Fruit fly (Drosophila melanogaster) whole organism, embryonic: ENCODE data around the gene rno.
A peak's percentile ranks its signal among the peaks of the same experiment; 100 is the strongest.

Experiments
- ATbp ChIP-seq: fragments of 200-800 bp; sonication (Bioruptor generic); optimal IDR thresholded peaks from 2 replicates; lab custom pipeline; 2017; ENCODE audit warnings: missing biosample characterization, mild to moderate bottlenecking, missing genetic modification characterization, missing genetic modification reagents
- Abd-B ChIP-seq: fragments of 200-800 bp; sonication (Bioruptor generic); optimal IDR thresholded peaks from 2 replicates; lab custom pipeline; 2018; ENCODE audit warnings: missing biosample characterization, mild to moderate bottlenecking, missing genetic modification characterization, moderate library complexity
- Atf-2 ChIP-seq: fragments of 200-800 bp; sonication (Bioruptor generic); optimal IDR thresholded peaks from 2 replicates; lab custom pipeline; 2016; ENCODE audit warnings: missing biosample characterization, missing genetic modification characterization
- Atf6 ChIP-seq: fragments of 200-800 bp; sonication (Bioruptor generic); IDR thresholded peaks from 2 replicates; pipeline ENCODE4 v1.3.6; 2022; ENCODE audit warnings: missing biosample characterization, missing genetic modification characterization
- B-H1 ChIP-seq: fragments of 200-800 bp; sonication (Bioruptor generic); IDR thresholded peaks from 3 replicates; pipeline ENCODE4 v1.3.6; 2022; ENCODE audit warnings: missing biosample characterization, missing genetic modification characterization
- BtbVII ChIP-seq: fragments of 200-800 bp; sonication (Bioruptor generic); optimal IDR thresholded peaks from 3 replicates; lab custom pipeline; 2017; ENCODE audit warnings: missing biosample characterization, mild to moderate bottlenecking, missing genetic modification characterization
- Bteb2 ChIP-seq: fragments of 200-800 bp; sonication (Bioruptor generic); optimal IDR thresholded peaks from 2 replicates; lab custom pipeline; 2016; ENCODE audit warnings: missing biosample characterization, missing genetic modification characterization
- CG10959 ChIP-seq: fragments of 200-800 bp; sonication (Bioruptor generic); IDR thresholded peaks from 2 replicates; pipeline ENCODE4 v1.3.6; 2022; ENCODE audit warnings: missing biosample characterization, missing genetic modification characterization
- CG11560 ChIP-seq: fragments of 200-800 bp; sonication (Bioruptor generic); IDR thresholded peaks from 3 replicates; pipeline ENCODE4 v1.3.6; 2022; ENCODE audit warnings: missing biosample characterization, missing genetic modification characterization
- CG13123 ChIP-seq: fragments of 200-800 bp; sonication (Bioruptor generic); optimal IDR thresholded peaks from 2 replicates; lab custom pipeline; 2016; ENCODE audit warnings: missing biosample characterization, missing genetic modification characterization
- CG13296 ChIP-seq: fragments of 200-800 bp; sonication (Bioruptor generic); optimal IDR thresholded peaks from 3 replicates; lab custom pipeline; 2018; ENCODE audit warnings: missing biosample characterization, mild to moderate bottlenecking, missing genetic modification characterization
- CG15514 ChIP-seq: fragments of 200-800 bp; sonication (Bioruptor generic); optimal IDR thresholded peaks from 3 replicates; lab custom pipeline; 2017; ENCODE audit warnings: missing biosample characterization, missing genetic modification characterization, mild to moderate bottlenecking, moderate library complexity, missing genetic modification reagents
- CG15601 ChIP-seq: fragments of 200-800 bp; sonication (Bioruptor generic); optimal IDR thresholded peaks from 3 replicates; lab custom pipeline; 2019; ENCODE audit warnings: missing biosample characterization, mild to moderate bottlenecking, missing genetic modification characterization, moderate library complexity
- CG15696 ChIP-seq: fragments of 200-800 bp; sonication (Bioruptor generic); optimal IDR thresholded peaks from 2 replicates; lab custom pipeline; 2019; ENCODE audit warnings: missing biosample characterization, mild to moderate bottlenecking, missing genetic modification characterization, moderate library complexity
- CG1602 ChIP-seq: fragments of 200-800 bp; sonication (Bioruptor generic); optimal IDR thresholded peaks from 3 replicates; lab custom pipeline; 2016; ENCODE audit warnings: missing biosample characterization, missing genetic modification characterization
- CG17568 ChIP-seq: fragments of 200-800 bp; sonication (Bioruptor generic); optimal IDR thresholded peaks from 2 replicates; lab custom pipeline; 2018; ENCODE audit warnings: missing biosample characterization, mild to moderate bottlenecking, missing genetic modification characterization, moderate library complexity
- CG17829 ChIP-seq: fragments of 200-800 bp; optimal IDR thresholded peaks from 2 replicates; lab custom pipeline; 2019; ENCODE audit warnings: missing biosample characterization, mild to moderate bottlenecking, missing genetic modification characterization, moderate library complexity
- CG2202 ChIP-seq: fragments of 200-800 bp; sonication (Bioruptor generic); optimal IDR thresholded peaks from 2 replicates; lab custom pipeline; 2018; ENCODE audit warnings: missing biosample characterization, mild to moderate bottlenecking, missing genetic modification characterization
- CG32767 ChIP-seq: fragments of 200-800 bp; sonication (Bioruptor generic); IDR thresholded peaks from 2 replicates; pipeline ENCODE4 v1.3.6; 2022; ENCODE audit warnings: missing biosample characterization, missing genetic modification characterization
- CG34376 ChIP-seq: fragments of 200-800 bp; sonication (Bioruptor generic); optimal IDR thresholded peaks from 2 replicates; lab custom pipeline; 2018; ENCODE audit warnings: missing biosample characterization, mild to moderate bottlenecking, missing genetic modification characterization
- CG3838 ChIP-seq: fragments of 200-800 bp; sonication (Bioruptor generic); optimal IDR thresholded peaks from 3 replicates; lab custom pipeline; 2016; ENCODE audit warnings: missing biosample characterization, missing genetic modification characterization
- CG4282 ChIP-seq: fragments of 200-800 bp; sonication (Bioruptor generic); optimal IDR thresholded peaks from 2 replicates; lab custom pipeline; 2016; ENCODE audit warnings: missing biosample characterization, missing genetic modification characterization
- CG4404 ChIP-seq: fragments of 200-800 bp; sonication (Bioruptor generic); IDR thresholded peaks from 2 replicates; pipeline ENCODE4 v1.3.6; 2022; ENCODE audit warnings: missing biosample characterization, missing genetic modification characterization
- CG4707 ChIP-seq: fragments of 200-800 bp; sonication (Bioruptor generic); optimal IDR thresholded peaks from 2 replicates; lab custom pipeline; 2018; ENCODE audit warnings: missing biosample characterization, mild to moderate bottlenecking, missing genetic modification characterization, moderate library complexity
- CG6689 ChIP-seq: fragments of 200-800 bp; sonication (Bioruptor generic); IDR thresholded peaks from 2 replicates; pipeline ENCODE4 v1.3.6; 2022; ENCODE audit warnings: missing biosample characterization, missing genetic modification characterization
- Chrac-16 ChIP-seq: fragments of 200-800 bp; sonication (Bioruptor generic); optimal IDR thresholded peaks from 3 replicates; lab custom pipeline; 2016; ENCODE audit warnings: missing biosample characterization, missing genetic modification characterization
- Dbx ChIP-seq: fragments of 200-800 bp; sonication (Bioruptor generic); IDR thresholded peaks from 3 replicates; pipeline ENCODE4 v1.3.6; 2022; ENCODE audit warnings: missing biosample characterization, missing genetic modification characterization
- Doc3 ChIP-seq: fragments of 200-800 bp; sonication (Bioruptor generic); IDR thresholded peaks from 3 replicates; pipeline ENCODE4 v1.3.6; 2022; ENCODE audit warnings: missing biosample characterization, missing genetic modification characterization; ENCODE audit not compliant: partially characterized antibody
- Dp ChIP-seq: fragments of 200-800 bp; sonication (Bioruptor generic); optimal IDR thresholded peaks from 2 replicates; lab custom pipeline; 2018; ENCODE audit warnings: missing biosample characterization, mild to moderate bottlenecking, missing genetic modification characterization, moderate library complexity
- Dref ChIP-seq: fragments of 200-800 bp; sonication (Bioruptor generic); IDR thresholded peaks from 2 replicates; pipeline ENCODE4 v1.3.6; 2022; ENCODE audit warnings: missing biosample characterization, missing genetic modification characterization
- ERR ChIP-seq: fragments of 200-800 bp; sonication (Bioruptor generic); optimal IDR thresholded peaks from 2 replicates; lab custom pipeline; 2016; ENCODE audit warnings: missing biosample characterization, missing genetic modification characterization
- Fer1 ChIP-seq: fragments of 200-800 bp; sonication (Bioruptor generic); optimal IDR thresholded peaks from 2 replicates; lab custom pipeline; 2017; ENCODE audit warnings: missing biosample characterization, mild to moderate bottlenecking, missing genetic modification characterization
- H15 ChIP-seq: fragments of 200-800 bp; sonication (Bioruptor generic); IDR thresholded peaks from 3 replicates; pipeline ENCODE4 v1.3.6; 2022; ENCODE audit warnings: missing biosample characterization, missing genetic modification characterization
- HmgZ ChIP-seq: fragments of 200-800 bp; sonication (Bioruptor generic); optimal IDR thresholded peaks from 2 replicates; lab custom pipeline; 2018; ENCODE audit warnings: missing biosample characterization, mild to moderate bottlenecking, missing genetic modification characterization
- Stat92E ChIP-seq, 3 experiments: fragments of >200 bp in 2 of 3; fragments of 200-800 bp in 1 of 3; sonication (Bioruptor generic) in 1 of 3; optimal IDR thresholded peaks; 2 replicates each; lab custom pipeline; 2017 to 2019; ENCODE audit warnings: missing biosample characterization in 3 of 3, missing genetic modification characterization in 3 of 3, mild to moderate bottlenecking in 1 of 3, moderate library complexity in 1 of 3
- Trl ChIP-seq, 3 experiments: fragments of >200 bp in 2 of 3; fragments of 200-800 bp in 1 of 3; sonication (Bioruptor generic) in 1 of 3; optimal IDR thresholded peaks; 2 replicates in 1 of 3; 3 replicates in 2 of 3; lab custom pipeline; 2016 to 2017; ENCODE audit warnings: missing biosample characterization in 1 of 3, missing genetic modification characterization in 1 of 3
- ac ChIP-seq: fragments of 200-800 bp; sonication (Bioruptor generic); optimal IDR thresholded peaks from 3 replicates; lab custom pipeline; 2017; ENCODE audit warnings: missing biosample characterization, mild to moderate bottlenecking, missing genetic modification characterization
- bigmax ChIP-seq: fragments of 200-800 bp; sonication (Bioruptor generic); optimal IDR thresholded peaks from 2 replicates; lab custom pipeline; 2018; ENCODE audit warnings: missing biosample characterization, mild to moderate bottlenecking, missing genetic modification characterization
- br ChIP-seq: fragments of >200 bp; optimal IDR thresholded peaks from 2 replicates; lab custom pipeline; 2017
- ci ChIP-seq: fragments of 200-800 bp; sonication (Bioruptor generic); IDR thresholded peaks from 3 replicates; pipeline ENCODE4 v1.3.6; 2022; ENCODE audit warnings: missing biosample characterization, missing genetic modification characterization
- crc ChIP-seq: fragments of 200-800 bp; sonication (Bioruptor generic); optimal IDR thresholded peaks from 2 replicates; lab custom pipeline; 2016; ENCODE audit warnings: missing biosample characterization, missing genetic modification characterization
- fru ChIP-seq: fragments of >200 bp; optimal IDR thresholded peaks from 2 replicates; lab custom pipeline; 2017
- gt ChIP-seq: fragments of 200-800 bp; sonication (Bioruptor generic); IDR thresholded peaks from 2 replicates; pipeline ENCODE4 v1.3.6; 2022; ENCODE audit warnings: missing biosample characterization, missing genetic modification characterization
- kah ChIP-seq: fragments of 200-800 bp; sonication (Bioruptor generic); optimal IDR thresholded peaks from 2 replicates; lab custom pipeline; 2018; ENCODE audit warnings: missing biosample characterization, mild to moderate bottlenecking, missing genetic modification characterization
- odd ChIP-seq: fragments of 200-800 bp; sonication (Bioruptor generic); optimal IDR thresholded peaks from 2 replicates; lab custom pipeline; 2017; ENCODE audit warnings: missing biosample characterization, mild to moderate bottlenecking, missing genetic modification characterization
- p53 ChIP-seq: fragments of 200-800 bp; sonication (Bioruptor generic); optimal IDR thresholded peaks from 2 replicates; lab custom pipeline; 2016; ENCODE audit warnings: missing biosample characterization, missing genetic modification characterization
- row ChIP-seq: fragments of 200-800 bp; sonication (Bioruptor generic); IDR thresholded peaks from 3 replicates; pipeline ENCODE4 v1.3.6; 2022; ENCODE audit warnings: missing biosample characterization, missing genetic modification characterization
- slou ChIP-seq: fragments of 200-800 bp; sonication (Bioruptor generic); optimal IDR thresholded peaks from 3 replicates; lab custom pipeline; 2016; ENCODE audit warnings: missing biosample characterization, missing genetic modification characterization
- tio ChIP-seq: fragments of 200-800 bp; sonication (Bioruptor generic); optimal IDR thresholded peaks from 2 replicates; lab custom pipeline; 2017; ENCODE audit warnings: missing biosample characterization, missing genetic modification characterization, inconsistent platforms
- trh ChIP-seq: fragments of 200-800 bp; sonication (Bioruptor generic); optimal IDR thresholded peaks from 2 replicates; lab custom pipeline; 2016; ENCODE audit warnings: missing biosample characterization, missing genetic modification characterization
- vnd ChIP-seq: fragments of 200-800 bp; sonication (Bioruptor generic); IDR thresholded peaks from 3 replicates; pipeline ENCODE4 v1.3.6; 2022; ENCODE audit warnings: missing biosample characterization, missing genetic modification characterization; ENCODE audit not compliant: partially characterized antibody

The rno gene

dm6 chr3L:246644-247199 lies 47.2 kb upstream of the rno start (continued):
- TF ChIP-seq row (peak; percentile 50), Atf-2 (GFP tag; lab: Kevin White, UChicago) (peak; percentile 50), Abd-B (GFP tag; lab: Kevin White, UChicago) (no peak), Trl (optimal IDR thresholded peaks at IDR 0.05; lab: Kevin White, UChicago) (no peak), Trl (GFP tag; optimal IDR thresholded peaks at IDR 0.05; lab: Kevin White, UChicago) (peak; percentile 50), CG6689 (no peak), Dbx (GFP tag; lab: Robert Waterston, UW) (peak; percentile 77; the same call in 2 of the 3 replicates), bigmax (peak; percentile 54), br (no peak), CG4404 (GFP tag; lab: Robert Waterston, UW) (no peak), slou (GFP tag; lab: Kevin White, UChicago) (no peak), CG3838 (no peak), CG15696 (tag; lab: Kevin White, UChicago) (no peak), Chrac-16 (peak; percentile 27), trh (GFP tag; lab: Kevin White, UChicago) (no peak), ERR (peak; percentile 24), Fer1 (GFP tag; lab: Kevin White, UChicago) (no peak), CG4707 (GFP tag; lab: Kevin White, UChicago) (no peak), gt (GFP tag; lab: Robert Waterston, UW) (no peak), CG4282 (GFP tag; lab: Kevin White, UChicago) (no peak), odd (GFP tag; lab: Kevin White, UChicago) (no peak), Stat92E (GFP tag; optimal IDR thresholded peaks at IDR 0.05; lab: Kevin White, UChicago) (no peak), HmgZ (peak; percentile 87), ATbp (GFP tag; lab: Kevin White, UChicago) (no peak), B-H1 (GFP tag; lab: Robert Waterston, UW) (no peak), CG34376 (GFP tag; lab: Kevin White, UChicago) (peak; percentile 52), ac (GFP tag; lab: Kevin White, UChicago) (no peak), BtbVII (no peak), CG1602 (GFP tag; lab: Kevin White, UChicago) (peak; percentile 34), p53 (GFP tag; lab: Kevin White, UChicago) (peak; percentile 17), CG15514 (peak; percentile 76), CG17568 (GFP tag; lab: Kevin White, UChicago) (no peak), Bteb2 (GFP tag; lab: Kevin White, UChicago) (no peak), CG13296 (GFP tag; lab: Kevin White, UChicago) (no peak), crc (GFP tag; lab: Kevin White, UChicago) (no peak), Doc3 (GFP tag; lab: Robert Waterston, UW) (no peak), CG17829 (tag; lab: Kevin White, UChicago) (peak; percentile 49), Atf6 (GFP tag; lab: Robert Waterston, UW) (no peak), CG32767 (GFP tag; lab: Robert Waterston, UW) (peak; percentile 33; the same call in 1 of the 2 replicates), tio (GFP tag; lab: Kevin White, UChicago) (no peak), CG10959 (no peak), fru (lab: Kevin White, UChicago) (no peak), CG2202 (no peak), CG13123 (GFP tag; lab: Kevin White, UChicago) (no peak), CG15601 (tag; lab: Kevin White, UChicago) (no peak), H15 (GFP tag; lab: Robert Waterston, UW) (0 out of 3 replicates have a peak, but pooled peaks have one; percentile 40), vnd (GFP tag; lab: Robert Waterston, UW) (no peak; the same call in 2 of the 3 replicates), kah (GFP tag; lab: Kevin White, UChicago) (no peak), ci (GFP tag; lab: Robert Waterston, UW) (peak; percentile 84), Dp (GFP tag; lab: Kevin White, UChicago) (peak; percentile 89), Dref (GFP tag; lab: Robert Waterston, UW) (peak; percentile 97), CG11560 (0 out of 3 replicates have a peak, but pooled peaks have one; percentile 17)
